Worm (Caenorhabditis elegans) whole organism, L3 larva: Measurements from ENCODE around the gene ZK228.13.
A peak's percentile ranks its signal among the peaks of the same experiment; 100 is the strongest.

Experiments
- aly-2 ChIP-seq: fragments of 150-350 bp; optimal IDR thresholded peaks from 2 replicates; lab custom pipeline; 2014; ENCODE audit warnings: missing biosample characterization, missing genetic modification characterization
- ama-1 ChIP-seq: fragments of 150-350 bp; optimal IDR thresholded peaks from 2 replicates; lab custom pipeline; 2018
- ceh-28 ChIP-seq: fragments of 150-350 bp; optimal IDR thresholded peaks from 2 replicates; lab custom pipeline; 2014; ENCODE audit warnings: missing biosample characterization, missing genetic modification reagents, missing genetic modification characterization
- elt-2 ChIP-seq: sonication (generic microtip); optimal IDR thresholded peaks from 2 replicates; lab custom pipeline; 2016; ENCODE audit warnings: missing genetic modification reagents, mild to moderate bottlenecking, missing genetic modification characterization, missing compliant biosample characterization
- mml-1 ChIP-seq: fragments of 150-350 bp; sonication (generic microtip); optimal IDR thresholded peaks from 3 replicates; lab custom pipeline; 2014; ENCODE audit warnings: missing biosample characterization, missing genetic modification characterization
- nhr-237 ChIP-seq: fragments of 150-350 bp; optimal IDR thresholded peaks from 2 replicates; lab custom pipeline; 2014; ENCODE audit warnings: missing biosample characterization, missing genetic modification characterization
- sea-2 ChIP-seq: fragments of 150-350 bp; sonication (generic microtip); optimal IDR thresholded peaks from 4 replicates; lab custom pipeline; 2014; ENCODE audit warnings: missing biosample characterization, missing genetic modification reagents, missing genetic modification characterization
- snpc-4 ChIP-seq: fragments of 150-350 bp; optimal IDR thresholded peaks from 2 replicates; lab custom pipeline; 2014; ENCODE audit warnings: missing biosample characterization, missing genetic modification characterization
- ztf-11 ChIP-seq: fragments of 150-350 bp; optimal IDR thresholded peaks from 2 replicates; lab custom pipeline; 2014; ENCODE audit warnings: missing biosample characterization, missing genetic modification characterization

- TF ChIP-seq aly-2 (tag; lab: Kevin White, UChicago), result no peak
- no peak for TF ChIP-seq snpc-4 (tag; lab: Kevin White, UChicago)
- no peak for TF ChIP-seq ama-1 (lab: Kevin White, UChicago)
- peak; percentile 97 for TF ChIP-seq elt-2 (tag; lab: Kevin White, UChicago)
- TF ChIP-seq mml-1 (tag; lab: Kevin White, UChicago), result no peak
- TF ChIP-seq sea-2, result no peak
- no peak for TF ChIP-seq ztf-11 (tag; lab: Kevin White, UChicago)
- TF ChIP-seq nhr-237 (tag; lab: Kevin White, UChicago), result no peak
- no peak for TF ChIP-seq ceh-28 (tag; lab: Kevin White, UChicago)
These were observed 48.5 kb upstream of the ZK228.13 start, which contains the start of gene hmit-1.1 for ce11 chrV:18516496-18516895.
